Fruit fly (Drosophila melanogaster) whole organism, embryonic: ENCODE results near the gene v.

Source experiments
- Abd-B ChIP-seq: fragments of 200-800 bp; sonication (Bioruptor generic); optimal IDR thresholded peaks from 2 replicates; lab custom pipeline; 2018; ENCODE audit warnings: missing biosample characterization, mild to moderate bottlenecking, missing genetic modification characterization, moderate library complexity
- CG11247 ChIP-seq: fragments of 200-800 bp; sonication (Bioruptor generic); IDR thresholded peaks from 2 replicates; pipeline ENCODE4 v1.3.6; 2022; ENCODE audit warnings: missing biosample characterization, missing genetic modification characterization
- CG11723 ChIP-seq: fragments of 200-800 bp; sonication (Bioruptor generic); optimal IDR thresholded peaks from 2 replicates; lab custom pipeline; 2017; ENCODE audit warnings: missing biosample characterization, mild to moderate bottlenecking, missing genetic modification characterization
- CG12104 ChIP-seq: fragments of 200-800 bp; sonication (Bioruptor generic); optimal IDR thresholded peaks from 3 replicates; lab custom pipeline; 2016; ENCODE audit warnings: missing biosample characterization, missing genetic modification characterization
- CG12155 ChIP-seq: fragments of 200-800 bp; sonication (Bioruptor generic); optimal IDR thresholded peaks from 3 replicates; lab custom pipeline; 2016; ENCODE audit warnings: missing biosample characterization, missing genetic modification characterization
- CG12299 ChIP-seq: fragments of 200-800 bp; sonication (Bioruptor generic); optimal IDR thresholded peaks from 2 replicates; lab custom pipeline; 2018; ENCODE audit warnings: missing biosample characterization, mild to moderate bottlenecking, missing genetic modification characterization
- CG1602 ChIP-seq: fragments of 200-800 bp; sonication (Bioruptor generic); optimal IDR thresholded peaks from 3 replicates; lab custom pipeline; 2016; ENCODE audit warnings: missing biosample characterization, missing genetic modification characterization
- CG17612 ChIP-seq: fragments of 200-800 bp; sonication (Bioruptor generic); IDR thresholded peaks from 2 replicates; pipeline ENCODE4 v1.3.6; 2022; ENCODE audit warnings: missing biosample characterization, missing genetic modification characterization
- CG18619 ChIP-seq: fragments of 200-800 bp; sonication (Bioruptor generic); optimal IDR thresholded peaks from 3 replicates; lab custom pipeline; 2017; ENCODE audit warnings: missing biosample characterization, mild to moderate bottlenecking, missing genetic modification characterization
- CG2202 ChIP-seq: fragments of 200-800 bp; sonication (Bioruptor generic); optimal IDR thresholded peaks from 2 replicates; lab custom pipeline; 2018; ENCODE audit warnings: missing biosample characterization, mild to moderate bottlenecking, missing genetic modification characterization
- CG2712 ChIP-seq: fragments of 200-800 bp; optimal IDR thresholded peaks from 3 replicates; lab custom pipeline; 2019; ENCODE audit warnings: missing biosample characterization, mild to moderate bottlenecking, missing genetic modification characterization, moderate library complexity
- CG3847 ChIP-seq: fragments of 200-800 bp; sonication (Bioruptor generic); IDR thresholded peaks from 2 replicates; pipeline ENCODE4 v1.3.6; 2022; ENCODE audit warnings: missing biosample characterization, missing genetic modification characterization
- CG4854 ChIP-seq: fragments of 200-800 bp; sonication (Bioruptor generic); optimal IDR thresholded peaks from 2 replicates; lab custom pipeline; 2016; ENCODE audit warnings: missing biosample characterization, missing genetic modification characterization, inconsistent platforms
- CG7963 ChIP-seq: fragments of 200-800 bp; sonication (Bioruptor generic); IDR thresholded peaks from 3 replicates; pipeline ENCODE4 v1.3.6; 2022; ENCODE audit warnings: missing biosample characterization, missing genetic modification characterization; ENCODE audit not compliant: partially characterized antibody
- CG8359 ChIP-seq: fragments of 200-800 bp; sonication (Bioruptor generic); optimal IDR thresholded peaks from 2 replicates; lab custom pipeline; 2017; ENCODE audit warnings: missing biosample characterization, mild to moderate bottlenecking, missing genetic modification characterization, borderline replicate concordance
- CG8944 ChIP-seq: fragments of 200-800 bp; sonication (Bioruptor generic); optimal IDR thresholded peaks from 3 replicates; lab custom pipeline; 2016; ENCODE audit warnings: missing biosample characterization, missing genetic modification characterization
- CG9215 ChIP-seq: fragments of 200-800 bp; sonication (Bioruptor generic); IDR thresholded peaks from 2 replicates; pipeline ENCODE4 v1.3.6; 2022; ENCODE audit warnings: missing biosample characterization, missing genetic modification characterization
- CG9437 ChIP-seq: fragments of 200-800 bp; sonication (Bioruptor generic); optimal IDR thresholded peaks from 2 replicates; lab custom pipeline; 2018; ENCODE audit warnings: missing biosample characterization, mild to moderate bottlenecking, missing genetic modification characterization
- CG9727 ChIP-seq: fragments of 200-800 bp; sonication (Bioruptor generic); optimal IDR thresholded peaks from 3 replicates; lab custom pipeline; 2017; ENCODE audit warnings: missing biosample characterization, mild to moderate bottlenecking, missing genetic modification characterization
- Chrac-16 ChIP-seq: fragments of 200-800 bp; sonication (Bioruptor generic); optimal IDR thresholded peaks from 3 replicates; lab custom pipeline; 2016; ENCODE audit warnings: missing biosample characterization, missing genetic modification characterization
- Deaf1 ChIP-seq: fragments of 200-800 bp; optimal IDR thresholded peaks from 3 replicates; lab custom pipeline; 2019; ENCODE audit warnings: missing biosample characterization, mild to moderate bottlenecking, missing genetic modification characterization, moderate library complexity
- Dp ChIP-seq: fragments of 200-800 bp; sonication (Bioruptor generic); optimal IDR thresholded peaks from 2 replicates; lab custom pipeline; 2018; ENCODE audit warnings: missing biosample characterization, mild to moderate bottlenecking, missing genetic modification characterization, moderate library complexity
- E2f1 ChIP-seq: fragments of 200-800 bp; sonication (Bioruptor generic); IDR thresholded peaks from 2 replicates; pipeline ENCODE4 v1.3.6; 2022; ENCODE audit warnings: missing biosample characterization, missing genetic modification characterization
- H2.0 ChIP-seq: fragments of 200-800 bp; sonication (Bioruptor generic); IDR thresholded peaks from 2 replicates; pipeline ENCODE4 v1.3.6; 2022; ENCODE audit warnings: missing biosample characterization, missing genetic modification characterization
- Hmx ChIP-seq: fragments of 200-800 bp; sonication (Bioruptor generic); optimal IDR thresholded peaks from 2 replicates; lab custom pipeline; 2016; ENCODE audit warnings: missing biosample characterization, missing genetic modification characterization
- Hr3 ChIP-seq: fragments of 200-800 bp; sonication (Bioruptor generic); optimal IDR thresholded peaks from 3 replicates; lab custom pipeline; 2016; ENCODE audit warnings: missing biosample characterization, missing genetic modification characterization
- Lim3 ChIP-seq: fragments of 200-800 bp; sonication (Bioruptor generic); IDR thresholded peaks from 2 replicates; pipeline ENCODE4 v1.3.6; 2022; ENCODE audit warnings: missing biosample characterization, missing genetic modification characterization
- MTF-1 ChIP-seq: fragments of 200-800 bp; sonication (Bioruptor generic); optimal IDR thresholded peaks from 2 replicates; lab custom pipeline; 2018; ENCODE audit warnings: missing biosample characterization, mild to moderate bottlenecking, missing genetic modification characterization, borderline replicate concordance
- NfI ChIP-seq: fragments of 200-800 bp; sonication (Bioruptor generic); optimal IDR thresholded peaks from 3 replicates; lab custom pipeline; 2018; ENCODE audit warnings: missing biosample characterization, mild to moderate bottlenecking, missing genetic modification characterization, moderate library complexity
- Ptx1 ChIP-seq: fragments of 200-800 bp; sonication (Bioruptor generic); IDR thresholded peaks from 2 replicates; pipeline ENCODE4 v1.3.6; 2022; ENCODE audit warnings: missing biosample characterization, missing genetic modification characterization
- Rfx ChIP-seq: fragments of 200-800 bp; sonication (Bioruptor generic); IDR thresholded peaks from 2 replicates; pipeline ENCODE4 v1.3.6; 2022; ENCODE audit warnings: missing biosample characterization, missing genetic modification characterization
- Scr ChIP-seq: fragments of 200-800 bp; sonication (Bioruptor generic); IDR thresholded peaks from 2 replicates; pipeline ENCODE4 v1.3.6; 2022; ENCODE audit warnings: missing biosample characterization, missing genetic modification characterization; ENCODE audit not compliant: partially characterized antibody
- Sry-δ ChIP-seq: fragments of 200-800 bp; sonication (Bioruptor generic); optimal IDR thresholded peaks from 2 replicates; lab custom pipeline; 2016; ENCODE audit warnings: missing biosample characterization, missing genetic modification characterization
- Taf1 ChIP-seq: fragments of 200-800 bp; sonication (Bioruptor generic); IDR thresholded peaks from 2 replicates; pipeline ENCODE4 v1.3.6; 2022; ENCODE audit warnings: missing biosample characterization, missing genetic modification characterization
- aop ChIP-seq: fragments of 200-800 bp; sonication (Bioruptor generic); IDR thresholded peaks from 2 replicates; pipeline ENCODE4 v1.3.6; 2022; ENCODE audit warnings: missing biosample characterization, missing genetic modification characterization
- bigmax ChIP-seq: fragments of 200-800 bp; sonication (Bioruptor generic); optimal IDR thresholded peaks from 2 replicates; lab custom pipeline; 2018; ENCODE audit warnings: missing biosample characterization, mild to moderate bottlenecking, missing genetic modification characterization
- bsh ChIP-seq, 2 experiments: fragments of 200-800 bp; sonication (Bioruptor generic); optimal IDR thresholded peaks; 2 replicates each; lab custom pipeline; 2017 to 2018; ENCODE audit warnings: mild to moderate bottlenecking in 2 of 2, missing biosample characterization in 2 of 2, missing genetic modification characterization in 2 of 2, moderate library complexity in 1 of 2
- crc ChIP-seq: fragments of 200-800 bp; sonication (Bioruptor generic); optimal IDR thresholded peaks from 2 replicates; lab custom pipeline; 2016; ENCODE audit warnings: missing biosample characterization, missing genetic modification characterization
- emc ChIP-seq: fragments of 200-800 bp; sonication (Bioruptor generic); optimal IDR thresholded peaks from 2 replicates; lab custom pipeline; 2016; ENCODE audit warnings: missing biosample characterization, missing genetic modification characterization
- esg ChIP-seq: fragments of 200-800 bp; sonication (Bioruptor generic); conservative IDR thresholded peaks from 2 replicates; pipeline ENCODE4 v1.3.6; 2022; ENCODE audit warnings: missing biosample characterization, missing genetic modification characterization
- fd102C ChIP-seq: fragments of 200-800 bp; sonication (Bioruptor generic); optimal IDR thresholded peaks from 2 replicates; lab custom pipeline; 2018; ENCODE audit warnings: missing biosample characterization, mild to moderate bottlenecking, missing genetic modification characterization, moderate library complexity
- inv ChIP-seq: fragments of 200-800 bp; sonication (Bioruptor generic); IDR thresholded peaks from 2 replicates; pipeline ENCODE4 v1.3.6; 2022; ENCODE audit warnings: missing biosample characterization, missing genetic modification characterization; ENCODE audit not compliant: partially characterized antibody
- jigr1 ChIP-seq: fragments of 200-800 bp; sonication (Bioruptor generic); IDR thresholded peaks from 3 replicates; pipeline ENCODE4 v1.3.6; 2022; ENCODE audit warnings: missing biosample characterization, missing genetic modification characterization
- jing ChIP-seq: fragments of 200-800 bp; sonication (Bioruptor generic); optimal IDR thresholded peaks from 2 replicates; lab custom pipeline; 2018; ENCODE audit warnings: missing biosample characterization, mild to moderate bottlenecking, missing genetic modification characterization
- ken ChIP-seq: fragments of 200-800 bp; sonication (Bioruptor generic); IDR thresholded peaks from 3 replicates; pipeline ENCODE4 v1.3.6; 2022; ENCODE audit warnings: missing biosample characterization, missing genetic modification characterization
- mam ChIP-seq: fragments of 200-800 bp; sonication (Bioruptor generic); optimal IDR thresholded peaks from 3 replicates; lab custom pipeline; 2016; ENCODE audit warnings: missing biosample characterization, missing genetic modification characterization
- pan ChIP-seq, 4 experiments: fragments of >200 bp in 3 of 4; fragments of 200-800 bp in 1 of 4; sonication (Bioruptor generic) in 1 of 4; optimal IDR thresholded peaks in 3 of 4; IDR thresholded peaks in 1 of 4; 2 replicates each; pipeline versions ENCODE4 v1.3.6 to Lab custom; 2017 to 2022; ENCODE audit warnings: missing biosample characterization in 2 of 4, missing genetic modification characterization in 2 of 4, mixed read lengths in 1 of 4
- pum ChIP-seq: fragments of 200-800 bp; sonication (Bioruptor generic); optimal IDR thresholded peaks from 2 replicates; lab custom pipeline; 2016; ENCODE audit warnings: missing biosample characterization, missing genetic modification characterization
- sr ChIP-seq: fragments of 200-800 bp; sonication (Bioruptor generic); IDR thresholded peaks from 3 replicates; pipeline ENCODE4 v1.3.6; 2022; ENCODE audit warnings: missing biosample characterization, missing genetic modification characterization
- tap ChIP-seq: fragments of 200-800 bp; optimal IDR thresholded peaks from 3 replicates; lab custom pipeline; 2019; ENCODE audit warnings: missing biosample characterization, mild to moderate bottlenecking, missing genetic modification characterization, moderate library complexity

Gene v

dm6 chrX:10905047-10905446 lies 18.7 kb upstream of the v start (continued):
- TF ChIP-seq Hmx (GFP tag; lab: Kevin White, UChicago) (peak; percentile 35), Taf1 (GFP tag; lab: Robert Waterston, UW) (no peak), pum (GFP tag; lab: Kevin White, UChicago) (peak; percentile 44), CG11723 (GFP tag; lab: Kevin White, UChicago) (peak; percentile 2), CG7963 (GFP tag; lab: Robert Waterston, UW) (no peak), CG17612 (GFP tag; lab: Robert Waterston, UW) (no peak), Sry-δ (peak; percentile 8), MTF-1 (GFP tag; lab: Kevin White, UChicago) (no peak), jing (GFP tag; lab: Kevin White, UChicago) (peak; percentile 12), CG12299 (tag; lab: Kevin White, UChicago) (no peak), CG18619 (GFP tag; lab: Kevin White, UChicago) (peak; percentile 21), bsh (GFP tag; optimal IDR thresholded peaks at IDR 0.05; lab: Kevin White, UChicago) (peak in 1 of 2 experiments; percentile 71), Hr3 (GFP tag; lab: Kevin White, UChicago) (peak; percentile 49), fd102C (GFP tag; lab: Kevin White, UChicago) (peak; percentile 23), NfI (GFP tag; lab: Kevin White, UChicago) (peak; percentile 54), Deaf1 (tag; lab: Kevin White, UChicago) (peak; percentile 85), CG2712 (tag; lab: Kevin White, UChicago) (peak; percentile 73), emc (GFP tag; lab: Kevin White, UChicago) (no peak), CG9437 (peak; percentile 62), CG3847 (GFP tag; lab: Robert Waterston, UW) (no peak; the same call in 1 of the 2 replicates), H2.0 (GFP tag; lab: Robert Waterston, UW) (0 out of 2 replicates have a peak, but pooled peaks have one; percentile 36), CG1602 (GFP tag; lab: Kevin White, UChicago) (peak; percentile 57), crc (no peak), CG9727 (peak; percentile 80), Lim3 (GFP tag; lab: Robert Waterston, UW) (no peak), ken (GFP tag; lab: Robert Waterston, UW) (0 out of 3 replicates have a peak, but pooled peaks have one; percentile 51), CG9215 (GFP tag; lab: Robert Waterston, UW) (peak; percentile 44; the same call in 1 of the 2 replicates), bigmax (GFP tag; lab: Kevin White, UChicago) (no peak), Chrac-16 (GFP tag; lab: Kevin White, UChicago) (peak; percentile 39), sr (GFP tag; lab: Robert Waterston, UW) (no peak), Abd-B (GFP tag; lab: Kevin White, UChicago) (peak; percentile 45), Rfx (0 out of 2 replicates have a peak, but pooled peaks have one; percentile 21), CG8359 (GFP tag; lab: Kevin White, UChicago) (peak; percentile 45), aop (GFP tag; lab: Robert Waterston, UW) (no peak), CG11247 (no peak), esg (GFP tag; lab: Robert Waterston, UW) (peak; percentile 71), E2f1 (GFP tag; lab: Robert Waterston, UW) (peak; percentile 34; the same call in 1 of the 2 replicates), pan (optimal IDR thresholded peaks at IDR 0.05; lab: Kevin White, UChicago) (no peak), pan (GFP tag; optimal IDR thresholded peaks at IDR 0.05 in 1 of 2, IDR thresholded peaks at IDR 0.05 in 1 of 2) (peak in 1 of 2 experiments; percentile 23), CG4854 (peak; percentile 15), Scr (GFP tag; lab: Robert Waterston, UW) (no peak), tap (tag; lab: Kevin White, UChicago) (no peak), Dp (GFP tag; lab: Kevin White, UChicago) (no peak), CG2202 (tag; lab: Kevin White, UChicago) (peak; percentile 37), Ptx1 (GFP tag; lab: Robert Waterston, UW) (peak; percentile 61), CG8944 (GFP tag; lab: Kevin White, UChicago) (peak; percentile 24), jigr1 (GFP tag; lab: Robert Waterston, UW) (no peak), CG12104 (GFP tag; lab: Kevin White, UChicago) (peak; percentile 54), CG12155 (peak; percentile 16), mam (peak; percentile 12), inv (GFP tag; lab: Robert Waterston, UW) (no peak)
